Worm (Caenorhabditis elegans) whole organism, L3 larva: ENCODE results near the gene K12H4.6.

ENCODE experiments used
- aly-2 ChIP-seq: fragments of 150-350 bp; optimal IDR thresholded peaks from 2 replicates; lab custom pipeline; 2014; ENCODE audit warnings: missing biosample characterization, missing genetic modification characterization
- ama-1 ChIP-seq: fragments of 150-350 bp; optimal IDR thresholded peaks from 2 replicates; lab custom pipeline; 2018
- ceh-28 ChIP-seq: fragments of 150-350 bp; optimal IDR thresholded peaks from 2 replicates; lab custom pipeline; 2014; ENCODE audit warnings: missing biosample characterization, missing genetic modification reagents, missing genetic modification characterization
- daf-12 ChIP-seq: fragments of 150-350 bp; optimal IDR thresholded peaks from 2 replicates; lab custom pipeline; 2014; ENCODE audit warnings: missing biosample characterization, missing genetic modification reagents, missing genetic modification characterization
- egl-27 ChIP-seq: sonication (generic microtip); optimal IDR thresholded peaks from 4 replicates; lab custom pipeline; 2017; ENCODE audit warnings: missing biosample characterization, missing genetic modification reagents, missing genetic modification characterization
- fkh-2 ChIP-seq: fragments of 150-350 bp; optimal IDR thresholded peaks from 2 replicates; lab custom pipeline; 2014; ENCODE audit warnings: missing biosample characterization, missing genetic modification reagents, missing genetic modification characterization
- hmg-11 ChIP-seq: sonication (generic microtip); optimal IDR thresholded peaks from 2 replicates; lab custom pipeline; 2016; ENCODE audit warnings: missing genetic modification characterization, missing compliant biosample characterization
- lsy-12 ChIP-seq: sonication (generic microtip); optimal IDR thresholded peaks from 2 replicates; lab custom pipeline; 2016; ENCODE audit warnings: mild to moderate bottlenecking, missing genetic modification characterization, missing compliant biosample characterization
- nhr-12 ChIP-seq: fragments of 150-350 bp; optimal IDR thresholded peaks from 2 replicates; lab custom pipeline; 2014; ENCODE audit warnings: missing biosample characterization, missing genetic modification characterization
- nhr-28 ChIP-seq: fragments of 150-350 bp; optimal IDR thresholded peaks from 2 replicates; lab custom pipeline; 2014; ENCODE audit warnings: missing biosample characterization, missing genetic modification characterization
- sea-2 ChIP-seq: fragments of 150-350 bp; sonication (generic microtip); optimal IDR thresholded peaks from 4 replicates; lab custom pipeline; 2014; ENCODE audit warnings: missing biosample characterization, missing genetic modification reagents, missing genetic modification characterization
- skn-1 ChIP-seq: fragments of 150-350 bp; optimal IDR thresholded peaks from 2 replicates; lab custom pipeline; 2014; ENCODE audit warnings: missing biosample characterization, missing genetic modification characterization

The K12H4.6 gene

DNA sequence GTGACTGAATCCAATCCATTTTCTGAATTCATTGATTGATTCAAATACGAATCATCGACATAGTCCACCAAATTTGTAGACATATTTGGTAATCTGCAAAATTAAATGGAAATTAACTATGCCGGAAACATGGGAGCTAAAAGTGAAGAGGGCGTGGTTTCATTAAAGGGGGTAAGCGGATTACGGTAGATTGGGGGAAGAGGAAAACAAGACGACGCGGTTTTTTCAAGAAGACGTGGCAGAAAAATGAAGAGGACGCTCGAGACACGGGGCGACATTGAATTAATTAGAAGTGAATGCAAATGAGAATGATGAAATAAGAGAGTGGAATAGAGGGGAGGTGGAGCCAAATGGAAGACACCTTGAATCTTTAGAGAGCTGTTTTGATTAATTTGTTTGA is 46.3 kb downstream of the K12H4.6 start, which contains the start of gene npr-17:
npr-17 (minus strand) TSS at position 101 of the 400 bp plus-strand sequence.
- TF ChIP-seq ceh-28 (tag; lab: Kevin White, UChicago) (no peak), ama-1 (no peak), daf-12 (tag; lab: Kevin White, UChicago) (no peak), hmg-11 (tag; lab: Kevin White, UChicago) (no peak), sea-2 (GFP tag; lab: Kevin White, UChicago) (no peak), skn-1 (no peak), aly-2 (tag; lab: Kevin White, UChicago) (no peak), lsy-12 (tag; lab: Kevin White, UChicago) (no peak), nhr-12 (tag; lab: Kevin White, UChicago) (no peak), fkh-2 (no peak), egl-27 (no peak), nhr-28 (tag; lab: Kevin White, UChicago) (no peak)
